ENCODE assay signal across 5 worm cellular contexts in genomic region chrV:2672603-2673002, ce11.
A peak's percentile ranks its signal among the peaks of the same experiment; 100 is the strongest.
TF ChIP-seq lines count a peak whose summit lies in the region.

Gene W02G9.3, plus strand, starts transcription at chrV:2672986.

TF ChIP-seq in whole organism, L1 larva, 84 proteins besides CTCF, POLR2A, EP300 and RAD21 (continues in another document):
- TF ChIP-seq lin-13 (GFP tag; optimal IDR thresholded peaks at IDR 0.05; lab: Kevin White, UChicago) (peak; percentile 82), ces-1 (GFP tag; optimal IDR thresholded peaks at IDR 0.05; lab: Kevin White, UChicago) (no peak), nhr-237 (tag; optimal IDR thresholded peaks at IDR 0.05; lab: Kevin White, UChicago) (peak; percentile 55), mep-1 (tag; optimal IDR thresholded peaks at IDR 0.05; lab: Kevin White, UChicago) (peak; percentile 89), rnt-1 (tag; optimal IDR thresholded peaks at IDR 0.05; lab: Kevin White, UChicago) (peak; percentile 87), nhr-47 (tag; optimal IDR thresholded peaks at IDR 0.05; lab: Kevin White, UChicago) (peak; percentile 85), alr-1 (tag; optimal IDR thresholded peaks at IDR 0.05; lab: Kevin White, UChicago; ENCODE audit: borderline replicate concordance) (no peak), ceh-82 (tag; optimal IDR thresholded peaks at IDR 0.05; lab: Kevin White, UChicago) (peak; percentile 66 to 89 (median 81)), dsc-1 (tag; optimal IDR thresholded peaks at IDR 0.05; lab: Kevin White, UChicago) (peak; percentile 88), zag-1 (tag; optimal IDR thresholded peaks at IDR 0.05; lab: Kevin White, UChicago) (no peak), lin-39 (tag; optimal IDR thresholded peaks at IDR 0.05; lab: Kevin White, UChicago) (peak; percentile 80), nhr-90 (tag; optimal IDR thresholded peaks at IDR 0.05; lab: Kevin White, UChicago; ENCODE audit: poor library complexity) (peak; percentile 78), lin-15B (tag; optimal IDR thresholded peaks at IDR 0.05; lab: Kevin White, UChicago) (peak; percentile 78), C34B4.2 (tag; optimal IDR thresholded peaks at IDR 0.05; lab: Kevin White, UChicago) (no peak), ceh-8 (GFP tag; optimal IDR thresholded peaks at IDR 0.05; lab: Kevin White, UChicago) (peak; percentile 33), aha-1 (tag; optimal IDR thresholded peaks at IDR 0.05; lab: Kevin White, UChicago) (no peak), xbp-1 (tag; optimal IDR thresholded peaks at IDR 0.05; lab: Kevin White, UChicago) (peak; percentile 78), fos-1 (tag; optimal IDR thresholded peaks at IDR 0.05; lab: Kevin White, UChicago) (peak; percentile 68)

TF ChIP-seq in whole organism, L3 larva, 47 proteins besides CTCF, POLR2A, EP300 and RAD21 (continues in another document):
- TF ChIP-seq unc-62 (GFP tag; optimal IDR thresholded peaks at IDR 0.05; lab: Kevin White, UChicago): no peak
- peak; percentile 75 for TF ChIP-seq nfya-1 (tag; optimal IDR thresholded peaks at IDR 0.05; lab: Kevin White, UChicago; ENCODE audit: insufficient read depth)
- TF ChIP-seq nhr-28 (tag; optimal IDR thresholded peaks at IDR 0.05; lab: Kevin White, UChicago): no peak
- TF ChIP-seq egl-27 (tag; optimal IDR thresholded peaks at IDR 0.05; lab: Kevin White, UChicago): peak; percentile 55
- no peak for TF ChIP-seq ztf-4 (tag; optimal IDR thresholded peaks at IDR 0.05; lab: Kevin White, UChicago)
- TF ChIP-seq ZK546.5 (tag; optimal IDR thresholded peaks at IDR 0.05; lab: Kevin White, UChicago): no peak
- no peak for TF ChIP-seq tbx-2 (tag; optimal IDR thresholded peaks at IDR 0.05; lab: Kevin White, UChicago)
- TF ChIP-seq jun-1 (tag; optimal IDR thresholded peaks at IDR 0.05; lab: Kevin White, UChicago): no peak
- peak; percentile 40 for TF ChIP-seq elt-2 (tag; optimal IDR thresholded peaks at IDR 0.05; lab: Kevin White, UChicago)
- TF ChIP-seq zag-1 (tag; optimal IDR thresholded peaks at IDR 0.05; lab: Kevin White, UChicago): no peak
- TF ChIP-seq lin-15B (tag; optimal IDR thresholded peaks at IDR 0.05; lab: Kevin White, UChicago): peak; percentile 89
- peak; percentile 78 for TF ChIP-seq pqm-1 (tag; optimal IDR thresholded peaks at IDR 0.05; lab: Kevin White, UChicago)
- TF ChIP-seq daf-12 (tag; optimal IDR thresholded peaks at IDR 0.05; lab: Kevin White, UChicago): no peak
- no peak for TF ChIP-seq nhr-25 (tag; optimal IDR thresholded peaks at IDR 0.05; lab: Kevin White, UChicago)
- peak; percentile 81 for TF ChIP-seq lin-39 (tag; optimal IDR thresholded peaks at IDR 0.05; lab: Kevin White, UChicago)
- TF ChIP-seq nhr-67 (tag; optimal IDR thresholded peaks at IDR 0.05; lab: Kevin White, UChicago): no peak
- no peak for TF ChIP-seq nhr-237 (tag; optimal IDR thresholded peaks at IDR 0.05; lab: Kevin White, UChicago)
- TF ChIP-seq nhr-43 (tag; optimal IDR thresholded peaks at IDR 0.05; lab: Kevin White, UChicago; ENCODE audit: poor library complexity, severe bottlenecking): peak; percentile 12
- TF ChIP-seq sea-2 (GFP tag; optimal IDR thresholded peaks at IDR 0.05; lab: Kevin White, UChicago): no peak

TF ChIP-seq in whole organism, early embryonic, 17 proteins besides CTCF, POLR2A, EP300 and RAD21:
- TF ChIP-seq tbx-11 (GFP tag; IDR thresholded peaks at IDR 0.05; lab: Robert Waterston, UW) (no peak), F13C5.2 (tag; optimal IDR thresholded peaks at IDR 0.05; lab: Kevin White, UChicago) (peak; percentile 48)

TF ChIP-seq in whole organism, midembryonic, 9 proteins besides CTCF, POLR2A, EP300 and RAD21:
- TF ChIP-seq cog-1 (tag; optimal IDR thresholded peaks at IDR 0.05; lab: Kevin White, UChicago) (peak; percentile 55), ztf-29 (GFP tag; IDR thresholded peaks at IDR 0.05; lab: Robert Waterston, UW) (no peak), ztf-23 (GFP tag; IDR thresholded peaks at IDR 0.05; lab: Robert Waterston, UW) (no peak), flt-1 (GFP tag; IDR thresholded peaks at IDR 0.05; lab: Robert Waterston, UW) (peak; percentile 53; the same call in 1 of the 2 replicates), ref-1 (GFP tag; conservative IDR thresholded peaks at IDR 0.05; lab: Robert Waterston, UW) (no peak), klf-2 (GFP tag; conservative IDR thresholded peaks at IDR 0.05; lab: Robert Waterston, UW) (no peak), med-1 (GFP tag; optimal IDR thresholded peaks at IDR 0.05; lab: Kevin White, UChicago; ENCODE audit: insufficient read depth) (no peak), tab-1 (GFP tag; IDR thresholded peaks at IDR 0.05; lab: Robert Waterston, UW) (no peak), T22C8.4 (GFP tag; IDR thresholded peaks at IDR 0.05; lab: Robert Waterston, UW) (no peak)

TF ChIP-seq in whole organism, young adult, 124 proteins besides CTCF, POLR2A, EP300 and RAD21 (continues in another document):
- TF ChIP-seq lsl-1 (GFP tag; optimal IDR thresholded peaks at IDR 0.05; lab: Kevin White, UChicago): peak; percentile 58
- peak; percentile 46; the same call in 1 of the 2 replicates for TF ChIP-seq F33H1.4 (GFP tag; IDR thresholded peaks at IDR 0.05; lab: Robert Waterston, UW)
- TF ChIP-seq ztf-28 (GFP tag; IDR thresholded peaks at IDR 0.05; lab: Robert Waterston, UW): no peak
- TF ChIP-seq egl-44 (GFP tag; IDR thresholded peaks at IDR 0.05; lab: Robert Waterston, UW): no peak
- TF ChIP-seq rec-8 (tag; optimal IDR thresholded peaks at IDR 0.05; lab: Kevin White, UChicago): no peak
- TF ChIP-seq sptf-2 (GFP tag; optimal IDR thresholded peaks at IDR 0.05; lab: Kevin White, UChicago): no peak
- peak; percentile 44; the same call in 1 of the 2 replicates for TF ChIP-seq ceh-91 (GFP tag; IDR thresholded peaks at IDR 0.05; lab: Robert Waterston, UW)
- no peak for TF ChIP-seq bed-1 (GFP tag; IDR thresholded peaks at IDR 0.05; lab: Robert Waterston, UW)
- TF ChIP-seq let-526 (GFP tag; IDR thresholded peaks at IDR 0.05; lab: Robert Waterston, UW): no peak
- TF ChIP-seq ccch-3 (GFP tag; optimal IDR thresholded peaks at IDR 0.05; lab: Kevin White, UChicago): no peak
- peak; percentile 72 for TF ChIP-seq attf-5 (GFP tag; optimal IDR thresholded peaks at IDR 0.05; lab: Kevin White, UChicago)
- no peak for TF ChIP-seq F55B11.4 (tag; optimal IDR thresholded peaks at IDR 0.05; lab: Kevin White, UChicago; ENCODE audit: borderline replicate concordance, insufficient read depth)
- peak; percentile 81 for TF ChIP-seq D2030.7 (GFP tag; IDR thresholded peaks at IDR 0.05; lab: Robert Waterston, UW)
- peak; percentile 48 for TF ChIP-seq K12H6.12 (tag; optimal IDR thresholded peaks at IDR 0.05; lab: Kevin White, UChicago)
- TF ChIP-seq lin-35 (GFP tag; optimal IDR thresholded peaks at IDR 0.05; lab: Kevin White, UChicago): peak in 1 of 3 experiments; percentile 81
- TF ChIP-seq lag-1 (GFP tag; IDR thresholded peaks at IDR 0.05; lab: Robert Waterston, UW): no peak
- TF ChIP-seq K11D2.4 (GFP tag; IDR thresholded peaks at IDR 0.05; lab: Robert Waterston, UW): peak; percentile 19; the same call in 1 of the 2 replicates
- no peak for TF ChIP-seq egl-18 (GFP tag; IDR thresholded peaks at IDR 0.05; lab: Robert Waterston, UW)
- no peak for TF ChIP-seq unc-62 (GFP tag; optimal IDR thresholded peaks at IDR 0.05; lab: Kevin White, UChicago)
- TF ChIP-seq somi-1 (GFP tag; optimal IDR thresholded peaks at IDR 0.05; lab: Kevin White, UChicago): no peak
- no peak for TF ChIP-seq hmg-20 (GFP tag; IDR thresholded peaks at IDR 0.05; lab: Robert Waterston, UW)
- no peak for TF ChIP-seq F10E7.11 (tag; optimal IDR thresholded peaks at IDR 0.05; lab: Kevin White, UChicago)
- TF ChIP-seq mcd-1 (GFP tag; IDR thresholded peaks at IDR 0.05; lab: Robert Waterston, UW): peak; percentile 95
- TF ChIP-seq Y53F4B.3 (GFP tag; IDR thresholded peaks at IDR 0.05; lab: Robert Waterston, UW): no peak
- TF ChIP-seq madf-6 (GFP tag; IDR thresholded peaks at IDR 0.05; lab: Robert Waterston, UW): peak; percentile 77
- no peak for TF ChIP-seq F57A8.1 (GFP tag; optimal IDR thresholded peaks at IDR 0.05; lab: Kevin White, UChicago)
- TF ChIP-seq lir-1 (GFP tag; conservative IDR thresholded peaks at IDR 0.05; lab: Robert Waterston, UW): no peak
- no peak for TF ChIP-seq B0035.1 (tag; optimal IDR thresholded peaks at IDR 0.05; lab: Kevin White, UChicago)
- no peak for TF ChIP-seq F37B4.10 (GFP tag; IDR thresholded peaks at IDR 0.05; lab: Robert Waterston, UW)
- TF ChIP-seq mel-28 (tag; optimal IDR thresholded peaks at IDR 0.05; lab: Kevin White, UChicago; ENCODE audit: borderline replicate concordance): no peak
- TF ChIP-seq Y56A3A.18 (GFP tag; IDR thresholded peaks at IDR 0.05; lab: Robert Waterston, UW): no peak
- peak; percentile 60 for TF ChIP-seq F23B12.7 (tag; optimal IDR thresholded peaks at IDR 0.05; lab: Kevin White, UChicago; ENCODE audit: insufficient read depth)
- peak; percentile 44; the same call in 1 of the 2 replicates for TF ChIP-seq attf-3 (GFP tag; conservative IDR thresholded peaks at IDR 0.05; lab: Robert Waterston, UW)
- no peak for TF ChIP-seq hsf-1 (GFP tag; IDR thresholded peaks at IDR 0.05; lab: Robert Waterston, UW)
- no peak for TF ChIP-seq die-1 (tag; optimal IDR thresholded peaks at IDR 0.05; lab: Kevin White, UChicago)
- peak; percentile 63 for TF ChIP-seq snpc-3.4 (tag; optimal IDR thresholded peaks at IDR 0.05; lab: Kevin White, UChicago)
- no peak for TF ChIP-seq atf-7 (tag; optimal IDR thresholded peaks at IDR 0.05; lab: Kevin White, UChicago)
- TF ChIP-seq madf-10 (tag; optimal IDR thresholded peaks at IDR 0.05; lab: Kevin White, UChicago): no peak
- no peak for TF ChIP-seq ceh-58 (GFP tag; IDR thresholded peaks at IDR 0.05; lab: Robert Waterston, UW)
- TF ChIP-seq F39B2.1 (GFP tag; IDR thresholded peaks at IDR 0.05; lab: Robert Waterston, UW): no peak
- TF ChIP-seq dpl-1 (GFP tag; optimal IDR thresholded peaks at IDR 0.05; lab: Kevin White, UChicago): peak; percentile 57
- TF ChIP-seq nhr-179 (tag; optimal IDR thresholded peaks at IDR 0.05; lab: Kevin White, UChicago): no peak
- TF ChIP-seq nhr-80 (tag; optimal IDR thresholded peaks at IDR 0.05; lab: Kevin White, UChicago): peak; percentile 11
- no peak for TF ChIP-seq cebp-2 (GFP tag; IDR thresholded peaks at IDR 0.05; lab: Robert Waterston, UW)
- no peak for TF ChIP-seq unc-130 (GFP tag; optimal IDR thresholded peaks at IDR 0.05; lab: Kevin White, UChicago)
- TF ChIP-seq ets-4 (GFP tag; optimal IDR thresholded peaks at IDR 0.05; lab: Kevin White, UChicago): no peak
- TF ChIP-seq lin-26 (GFP tag; IDR thresholded peaks at IDR 0.05; lab: Robert Waterston, UW): no peak
- TF ChIP-seq zim-3 (tag; optimal IDR thresholded peaks at IDR 0.05; lab: Kevin White, UChicago): no peak
- peak; percentile 25 for TF ChIP-seq B0261.1 (tag; optimal IDR thresholded peaks at IDR 0.05; lab: Kevin White, UChicago)
- TF ChIP-seq F52B5.7 (tag; optimal IDR thresholded peaks at IDR 0.05; lab: Kevin White, UChicago): no peak
- TF ChIP-seq ztf-6 (GFP tag; IDR thresholded peaks at IDR 0.05; lab: Robert Waterston, UW): no peak

Comparison
In these comparisons a context has a peak if more than half of its experiments do, and no peak if none do; other contexts are left out.
1. Of the 8 proteins assayed by ChIP-seq in both whole organism, young adult and whole organism, L1 larva: peak only in whole organism, young adult: none; only in whole organism, L1 larva: ama-1, nhr-90 and unc-130; in both: dpl-1, efl-1 and snpc-4; in neither: 1; mixed calls (peak in some experiments, not most) for 1.